Fruit fly (Drosophila melanogaster) whole organism, adult: ENCODE results near the gene CG14721.

Experiments used
- CG14711 ChIP-seq: fragments of 200-800 bp; sonication (Bioruptor generic); optimal IDR thresholded peaks from 2 replicates; lab custom pipeline; 2018; ENCODE audit warnings: missing biosample characterization, mild to moderate bottlenecking, missing genetic modification characterization, moderate library complexity
- CG7101 ChIP-seq: fragments of 200-800 bp; sonication (Bioruptor generic); optimal IDR thresholded peaks from 2 replicates; lab custom pipeline; 2018; ENCODE audit warnings: missing biosample characterization, mild to moderate bottlenecking, missing genetic modification characterization, moderate library complexity
- kay ChIP-seq: fragments of 200-800 bp; sonication (Bioruptor generic); peaks from one replicate; lab custom pipeline; 2016; ENCODE audit warnings: missing biosample characterization, missing genetic modification characterization, borderline replicate concordance
- ovo ChIP-seq: fragments of 200-800 bp; sonication (Bioruptor generic); optimal IDR thresholded peaks from 2 replicates; lab custom pipeline; 2016; ENCODE audit warnings: missing biosample characterization, missing genetic modification characterization
- pad ChIP-seq: fragments of 200-800 bp; sonication (Bioruptor generic); optimal IDR thresholded peaks from 3 replicates; lab custom pipeline; 2017; ENCODE audit warnings: missing biosample characterization, missing genetic modification characterization, mild to moderate bottlenecking, moderate library complexity, missing genetic modification reagents
- tj ChIP-seq: fragments of 200-800 bp; sonication (Bioruptor generic); optimal IDR thresholded peaks from 3 replicates; lab custom pipeline; 2017; ENCODE audit warnings: missing biosample characterization, mild to moderate bottlenecking, missing genetic modification characterization, moderate library complexity
- toe ChIP-seq: fragments of 200-800 bp; sonication (Bioruptor generic); optimal IDR thresholded peaks from 2 replicates; lab custom pipeline; 2016; ENCODE audit warnings: missing biosample characterization, missing genetic modification characterization

- no peak for TF ChIP-seq CG14711
- TF ChIP-seq pad (GFP tag; lab: Kevin White, UChicago): no peak
- no peak for TF ChIP-seq kay (GFP tag; lab: Kevin White, UChicago)
- no peak for TF ChIP-seq toe (GFP tag; lab: Kevin White, UChicago)
- no peak for TF ChIP-seq ovo (GFP tag; lab: Kevin White, UChicago)
- no peak for TF ChIP-seq tj (GFP tag; lab: Kevin White, UChicago)
- TF ChIP-seq CG7101 (tag; lab: Kevin White, UChicago): no peak
Observed at dm6 chr3R:11691747-11692146, 43.5 kb upstream of the CG14721 start, which contains the start of gene CG18765.
